Fruit fly (Drosophila melanogaster): Measurements from ENCODE around the gene DIP-epsilon.

DIP-epsilon gene

DNA sequence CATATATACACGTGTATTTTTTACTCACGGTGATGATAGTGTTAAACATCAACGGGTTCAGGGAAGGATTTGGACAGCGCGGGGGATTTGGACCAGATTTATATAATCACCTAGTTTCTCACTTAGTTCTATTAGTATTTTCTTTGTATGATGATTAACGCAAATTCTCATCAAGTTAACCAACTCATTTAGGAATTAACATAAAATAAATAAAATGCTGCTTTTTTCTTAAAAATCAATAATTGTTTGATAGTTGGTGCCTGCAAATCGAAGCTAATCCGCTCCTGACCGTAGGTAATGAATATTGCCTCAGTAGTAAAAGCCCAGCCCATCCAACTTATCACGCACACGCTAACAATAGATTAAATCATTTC, 59.3 kb downstream of the DIP-epsilon start (continued):
- peak; percentile 91 for TF ChIP-seq sisA (GFP tag; IDR thresholded peaks at IDR 0.05)
- TF ChIP-seq HmgZ (tag; optimal IDR thresholded peaks at IDR 0.05): peak; percentile 85
- TF ChIP-seq lmd (GFP tag; IDR thresholded peaks at IDR 0.05): peak; percentile 90
- TF ChIP-seq gcm2 (GFP tag; optimal IDR thresholded peaks at IDR 0.05): no peak
- TF ChIP-seq CG10462 (GFP tag; optimal IDR thresholded peaks at IDR 0.05): peak; percentile 68
- TF ChIP-seq usp (GFP tag; optimal IDR thresholded peaks at IDR 0.05): no peak
- no peak for TF ChIP-seq CkIIα-i1 (GFP tag; IDR thresholded peaks at IDR 0.05)
- TF ChIP-seq Ssrp (tag; optimal IDR thresholded peaks at IDR 0.05): peak; percentile 75
- TF ChIP-seq Mes4 (GFP tag; optimal IDR thresholded peaks at IDR 0.05): peak; percentile 16
- TF ChIP-seq zfh2 (GFP tag; optimal IDR thresholded peaks at IDR 0.05): peak; percentile 90
- TF ChIP-seq rib (GFP tag; IDR thresholded peaks at IDR 0.05): peak; percentile 85
- TF ChIP-seq CG6689 (GFP tag; IDR thresholded peaks at IDR 0.05): peak; percentile 82
- TF ChIP-seq CG32767 (GFP tag; IDR thresholded peaks at IDR 0.05): peak; percentile 66; the same call in 1 of the 2 replicates
- TF ChIP-seq ssp (GFP tag; IDR thresholded peaks at IDR 0.05): peak; percentile 81
- TF ChIP-seq CG8281 (tag; optimal IDR thresholded peaks at IDR 0.05): peak; percentile 60
- TF ChIP-seq bigmax (GFP tag; optimal IDR thresholded peaks at IDR 0.05): no peak
- peak; percentile 75 for TF ChIP-seq her (GFP tag; optimal IDR thresholded peaks at IDR 0.05)
- peak; percentile 63 for TF ChIP-seq twi (tag; optimal IDR thresholded peaks at IDR 0.05)
- peak; percentile 54 for TF ChIP-seq pb (GFP tag; optimal IDR thresholded peaks at IDR 0.05)
- TF ChIP-seq Bgb (GFP tag; IDR thresholded peaks at IDR 0.05; ENCODE audit: partially characterized antibody): peak; percentile 57
- TF ChIP-seq CG11456 (GFP tag; IDR thresholded peaks at IDR 0.05): peak; percentile 85
- peak; percentile 16 for TF ChIP-seq kni (GFP tag; optimal IDR thresholded peaks at IDR 0.05)
- peak; percentile 82 for TF ChIP-seq CG18619 (GFP tag; optimal IDR thresholded peaks at IDR 0.05)
- no peak for TF ChIP-seq sc (optimal IDR thresholded peaks at IDR 0.05)
- no peak for TF ChIP-seq sc (GFP tag; optimal IDR thresholded peaks at IDR 0.05)
- peak; percentile 98 for TF ChIP-seq cwo (GFP tag; optimal IDR thresholded peaks at IDR 0.05)
- TF ChIP-seq chinmo (GFP tag; IDR thresholded peaks at IDR 0.05; ENCODE audit: partially characterized antibody): no peak
- peak; percentile 83 for TF ChIP-seq PHDP (tag; optimal IDR thresholded peaks at IDR 0.05)
- TF ChIP-seq Antp (GFP tag; optimal IDR thresholded peaks at IDR 0.05): peak; percentile 72
- peak; percentile 82 for TF ChIP-seq Rx (GFP tag; IDR thresholded peaks at IDR 0.05)
- no peak for TF ChIP-seq prd (optimal IDR thresholded peaks at IDR 0.05)
- TF ChIP-seq prd (GFP tag; IDR thresholded peaks at IDR 0.05): peak; percentile 90
- TF ChIP-seq dmrt11E (tag; optimal IDR thresholded peaks at IDR 0.05): no peak
- TF ChIP-seq CG4617 (GFP tag; optimal IDR thresholded peaks at IDR 0.05; ENCODE audit: borderline replicate concordance): peak; percentile 38
- peak; percentile 55 for TF ChIP-seq CG12942 (GFP tag; optimal IDR thresholded peaks at IDR 0.05)
- TF ChIP-seq sens (GFP tag): peak; percentile 94
- TF ChIP-seq Bdp1 (GFP tag; optimal IDR thresholded peaks at IDR 0.05): peak; percentile 57
- peak; percentile 21 for TF ChIP-seq CG1529 (GFP tag; optimal IDR thresholded peaks at IDR 0.05)
- no peak for TF ChIP-seq br (optimal IDR thresholded peaks at IDR 0.05)
- peak; percentile 71 for TF ChIP-seq CG4820 (GFP tag; optimal IDR thresholded peaks at IDR 0.05)
- peak; percentile 68 for TF ChIP-seq az2 (GFP tag; optimal IDR thresholded peaks at IDR 0.05)
- peak; percentile 47 for TF ChIP-seq CG9876 (GFP tag; optimal IDR thresholded peaks at IDR 0.05)
- TF ChIP-seq CG10274 (GFP tag; optimal IDR thresholded peaks at IDR 0.05): peak; percentile 64
- TF ChIP-seq phol (tag; optimal IDR thresholded peaks at IDR 0.05): peak; percentile 79
- TF ChIP-seq CG14710 (tag; optimal IDR thresholded peaks at IDR 0.05): peak; percentile 27
- 0 out of 2 replicates have a peak, but pooled peaks have one; percentile 25 for TF ChIP-seq dati (GFP tag; IDR thresholded peaks at IDR 0.05)
- TF ChIP-seq Ets97D (GFP tag; optimal IDR thresholded peaks at IDR 0.05): peak; percentile 29
- TF ChIP-seq fd102C (GFP tag; optimal IDR thresholded peaks at IDR 0.05): no peak
- peak; percentile 82 for TF ChIP-seq CG10209 (GFP tag; optimal IDR thresholded peaks at IDR 0.05)
- peak; percentile 92 for TF ChIP-seq sob (GFP tag; IDR thresholded peaks at IDR 0.05)
- TF ChIP-seq run (tag; optimal IDR thresholded peaks at IDR 0.05): peak; percentile 59
- peak; percentile 90 for TF ChIP-seq CG10543 (GFP tag; optimal IDR thresholded peaks at IDR 0.05)
